Worm (Caenorhabditis elegans): Measurements from ENCODE around the gene F02H6.6.

F02H6.6 gene

ce11 chrIV:14269932-14270331, 39.2 kb upstream of the F02H6.6 start:
- TF ChIP-seq fkh-2 (tag; optimal IDR thresholded peaks at IDR 0.05), result no peak
- TF ChIP-seq pqm-1 (tag; optimal IDR thresholded peaks at IDR 0.05), result no peak
- TF ChIP-seq fkh-10 (GFP tag; optimal IDR thresholded peaks at IDR 0.05), result no peak
- no peak for TF ChIP-seq R02D3.7 (tag; optimal IDR thresholded peaks at IDR 0.05)
- TF ChIP-seq elt-2 (tag; optimal IDR thresholded peaks at IDR 0.05), result no peak
- TF ChIP-seq nhr-76 (tag; optimal IDR thresholded peaks at IDR 0.05), result no peak
- no peak for TF ChIP-seq zag-1 (tag; optimal IDR thresholded peaks at IDR 0.05)
- no peak for TF ChIP-seq nhr-23 (tag; optimal IDR thresholded peaks at IDR 0.05)
- TF ChIP-seq mml-1 (tag; optimal IDR thresholded peaks at IDR 0.05), result no peak
- TF ChIP-seq lsy-12 (tag; optimal IDR thresholded peaks at IDR 0.05), result no peak
- no peak for TF ChIP-seq snpc-4 (tag; optimal IDR thresholded peaks at IDR 0.05)
- no peak for TF ChIP-seq eor-1 (tag; optimal IDR thresholded peaks at IDR 0.05)
- no peak for TF ChIP-seq ceh-9 (tag; optimal IDR thresholded peaks at IDR 0.05)
- no peak for TF ChIP-seq nhr-43 (tag; optimal IDR thresholded peaks at IDR 0.05; ENCODE audit: poor library complexity, severe bottlenecking)
- TF ChIP-seq elt-3 (tag; optimal IDR thresholded peaks at IDR 0.05), result no peak
- TF ChIP-seq nhr-25 (tag; optimal IDR thresholded peaks at IDR 0.05), result no peak
- no peak for TF ChIP-seq ztf-11 (tag; optimal IDR thresholded peaks at IDR 0.05)
- TF ChIP-seq egl-5 (tag; optimal IDR thresholded peaks at IDR 0.05), result no peak

- TF ChIP-seq ama-1 (optimal IDR thresholded peaks at IDR 0.05), result no peak
- TF ChIP-seq nhr-76 (tag; optimal IDR thresholded peaks at IDR 0.05), result no peak
- no peak for TF ChIP-seq nhr-237 (tag; optimal IDR thresholded peaks at IDR 0.05)
- TF ChIP-seq egl-27 (tag; optimal IDR thresholded peaks at IDR 0.05), result no peak
- no peak for TF ChIP-seq lsy-12 (tag; optimal IDR thresholded peaks at IDR 0.05)
- TF ChIP-seq mml-1 (tag; optimal IDR thresholded peaks at IDR 0.05), result no peak
- no peak for TF ChIP-seq nhr-25 (tag; optimal IDR thresholded peaks at IDR 0.05)
- TF ChIP-seq fos-1 (tag; optimal IDR thresholded peaks at IDR 0.05), result no peak
- no peak for TF ChIP-seq ztf-4 (tag; optimal IDR thresholded peaks at IDR 0.05)
- no peak for TF ChIP-seq hmg-11 (tag; optimal IDR thresholded peaks at IDR 0.05)
- TF ChIP-seq jun-1 (tag; optimal IDR thresholded peaks at IDR 0.05), result no peak
Observed at ce11 chrIV:14268882-14269281, 38.2 kb upstream of the F02H6.6 start.

DNA sequence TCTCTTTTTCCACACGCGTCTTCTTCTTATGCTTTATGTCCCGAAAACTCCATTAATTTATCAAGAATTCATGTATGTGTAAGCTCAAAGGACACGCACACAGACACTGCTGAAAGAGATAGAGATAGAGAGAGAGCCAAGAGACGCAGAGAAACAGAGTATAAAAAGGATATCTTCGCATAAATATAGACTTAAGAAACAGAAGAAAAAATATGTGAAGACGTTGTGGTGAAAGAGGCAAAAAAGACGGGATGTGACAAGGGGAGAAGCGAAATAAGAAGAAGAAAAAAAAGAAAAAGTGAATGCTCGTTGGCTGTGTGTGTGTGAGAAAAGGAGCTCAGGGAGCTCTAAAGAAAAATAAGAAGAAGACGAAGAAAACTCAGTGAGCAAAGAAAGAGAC, 30.1 kb upstream of the F02H6.6 start:
- TF ChIP-seq nhr-23 (tag; optimal IDR thresholded peaks at IDR 0.05) (no peak), ama-1 (optimal IDR thresholded peaks at IDR 0.05) (no peak), zag-1 (tag; optimal IDR thresholded peaks at IDR 0.05) (no peak), fkh-10 (GFP tag; optimal IDR thresholded peaks at IDR 0.05) (peak; percentile 96), sea-2 (GFP tag; optimal IDR thresholded peaks at IDR 0.05) (no peak), hmg-11 (tag; optimal IDR thresholded peaks at IDR 0.05) (peak; percentile 80), tbx-2 (tag; optimal IDR thresholded peaks at IDR 0.05) (no peak), lin-39 (tag; optimal IDR thresholded peaks at IDR 0.05) (no peak), lin-15B (tag; optimal IDR thresholded peaks at IDR 0.05) (peak; percentile 13), skn-1 (tag; optimal IDR thresholded peaks at IDR 0.05) (peak; percentile 29), daf-12 (tag; optimal IDR thresholded peaks at IDR 0.05) (no peak), ZK546.5 (tag; optimal IDR thresholded peaks at IDR 0.05) (no peak), nhr-237 (tag; optimal IDR thresholded peaks at IDR 0.05) (no peak), snpc-4 (tag; optimal IDR thresholded peaks at IDR 0.05) (peak; percentile 7), fkh-2 (tag; optimal IDR thresholded peaks at IDR 0.05) (no peak), egl-27 (tag; optimal IDR thresholded peaks at IDR 0.05) (no peak), unc-62 (GFP tag; optimal IDR thresholded peaks at IDR 0.05) (peak; percentile 3), mml-1 (tag; optimal IDR thresholded peaks at IDR 0.05) (no peak), nfya-1 (tag; optimal IDR thresholded peaks at IDR 0.05; ENCODE audit: insufficient read depth) (peak; percentile 79), lsy-12 (tag; optimal IDR thresholded peaks at IDR 0.05) (no peak), jun-1 (tag; optimal IDR thresholded peaks at IDR 0.05) (no peak), pha-4 (tag; optimal IDR thresholded peaks at IDR 0.05) (no peak)

DNA sequence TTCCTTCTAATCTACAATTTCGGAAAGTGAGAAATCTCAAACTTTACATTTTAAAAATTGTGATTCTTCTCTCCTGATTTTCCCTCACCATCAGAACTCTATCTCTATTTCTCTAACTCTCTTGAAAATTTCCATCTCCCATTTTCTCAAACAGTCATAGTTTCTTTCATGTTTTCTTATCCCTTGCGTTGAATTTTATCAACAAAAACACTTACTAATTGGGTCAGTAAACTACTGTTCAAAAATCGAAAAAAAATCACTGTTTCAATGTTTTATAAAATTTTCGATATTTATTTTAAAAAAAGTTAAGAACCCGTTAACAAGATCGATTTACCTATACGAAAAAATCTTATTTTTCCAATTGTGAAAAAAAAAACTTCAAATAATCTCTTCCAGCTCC, 28.5 kb upstream of the F02H6.6 start:
- TF ChIP-seq nfya-1 (tag; optimal IDR thresholded peaks at IDR 0.05; ENCODE audit: insufficient read depth) (no peak), egl-27 (tag; optimal IDR thresholded peaks at IDR 0.05) (no peak), R02D3.7 (tag; optimal IDR thresholded peaks at IDR 0.05) (no peak), lin-15B (tag; optimal IDR thresholded peaks at IDR 0.05) (no peak)

DNA sequence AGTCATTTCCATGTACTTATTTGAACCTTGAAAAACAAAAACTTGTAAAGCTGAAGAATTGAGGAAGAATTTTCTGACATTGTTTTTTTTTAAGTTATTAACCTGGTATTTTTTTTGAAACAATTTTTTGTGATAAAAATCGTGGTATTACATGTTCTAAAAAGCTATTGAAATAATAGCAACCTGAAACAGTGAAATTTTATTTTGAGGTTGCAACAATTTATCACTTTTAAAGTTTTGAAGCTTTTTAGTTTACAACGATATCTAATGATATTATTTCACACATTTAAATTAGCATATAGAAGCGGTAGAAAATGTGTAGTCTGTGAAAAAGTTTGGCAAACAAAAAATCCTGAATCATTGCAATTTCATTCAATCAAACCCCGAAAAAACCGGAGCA, 26.8 kb upstream of the F02H6.6 start:
- TF ChIP-seq nhr-77 (tag; optimal IDR thresholded peaks at IDR 0.05) (no peak), ZK546.5 (tag; optimal IDR thresholded peaks at IDR 0.05) (no peak), ceh-9 (tag; optimal IDR thresholded peaks at IDR 0.05) (no peak), ztf-11 (tag; optimal IDR thresholded peaks at IDR 0.05) (no peak), zag-1 (tag; optimal IDR thresholded peaks at IDR 0.05) (no peak), jun-1 (tag; optimal IDR thresholded peaks at IDR 0.05) (no peak), tbx-2 (tag; optimal IDR thresholded peaks at IDR 0.05) (no peak), egl-27 (tag; optimal IDR thresholded peaks at IDR 0.05) (no peak), lin-39 (tag; optimal IDR thresholded peaks at IDR 0.05) (no peak), skn-1 (tag; optimal IDR thresholded peaks at IDR 0.05) (no peak), ceh-16 (tag; optimal IDR thresholded peaks at IDR 0.05) (no peak), mdl-1 (tag; optimal IDR thresholded peaks at IDR 0.05) (no peak), eor-1 (tag; optimal IDR thresholded peaks at IDR 0.05) (no peak), lin-15B (tag; optimal IDR thresholded peaks at IDR 0.05) (no peak), nfya-1 (tag; optimal IDR thresholded peaks at IDR 0.05; ENCODE audit: insufficient read depth) (no peak), nhr-12 (tag; optimal IDR thresholded peaks at IDR 0.05) (no peak), elt-2 (tag; optimal IDR thresholded peaks at IDR 0.05) (no peak)
